Worm (Caenorhabditis elegans): ENCODE data around the gene prdx-2.

DNA sequence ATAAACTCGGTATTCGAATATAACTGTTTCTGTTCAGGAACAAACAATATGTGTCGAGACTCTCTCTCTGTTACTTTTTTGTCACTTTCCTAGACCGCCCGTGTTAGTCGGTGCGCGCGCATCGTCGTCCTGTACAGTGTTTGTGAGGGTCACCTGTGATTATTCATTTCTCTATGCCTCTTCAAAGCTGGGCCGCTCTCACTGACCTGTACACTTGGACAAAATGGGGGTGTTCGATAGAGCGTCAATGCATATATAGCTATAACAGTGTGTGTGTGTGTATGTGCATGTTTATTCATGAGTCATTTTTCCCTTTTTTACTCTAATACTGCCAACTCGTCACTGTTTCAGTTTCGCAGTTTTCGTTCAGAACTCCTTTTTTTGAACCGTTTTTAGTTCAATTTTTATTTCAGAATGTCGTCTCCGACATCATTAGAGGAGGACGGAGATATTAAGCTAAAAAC, 1.7 kb downstream of the prdx-2 start, which contains the start of gene pkc-3:
- TF ChIP-seq drap-1 (GFP tag; optimal IDR thresholded peaks at IDR 0.05) (no peak), zip-8 (tag; optimal IDR thresholded peaks at IDR 0.05) (no peak), ztf-11 (tag; optimal IDR thresholded peaks at IDR 0.05) (no peak), snpc-4 (tag; optimal IDR thresholded peaks at IDR 0.05) (no peak)
